Fruit fly (Drosophila melanogaster) whole organism, prepupa: ENCODE results near the gene Ugt36D1.

Experiments used
- CG32006 ChIP-seq: fragments of 200-800 bp; sonication (Bioruptor generic); optimal IDR thresholded peaks from 3 replicates; lab custom pipeline; 2017; ENCODE audit warnings: missing biosample characterization, mild to moderate bottlenecking, missing genetic modification characterization
- CG6854 ChIP-seq: fragments of 200-800 bp; sonication (Bioruptor generic); optimal IDR thresholded peaks from 2 replicates; lab custom pipeline; 2017; ENCODE audit warnings: missing biosample characterization, mild to moderate bottlenecking, missing genetic modification characterization
- CG9139 ChIP-seq: fragments of 200-800 bp; sonication (Bioruptor generic); optimal IDR thresholded peaks from 3 replicates; lab custom pipeline; 2017; ENCODE audit warnings: missing biosample characterization, mild to moderate bottlenecking, missing genetic modification characterization
- fd59A ChIP-seq: fragments of 200-800 bp; sonication (Bioruptor generic); optimal IDR thresholded peaks from 2 replicates; lab custom pipeline; 2017; ENCODE audit warnings: missing biosample characterization, mild to moderate bottlenecking, missing genetic modification characterization, missing genetic modification reagents

DNA sequence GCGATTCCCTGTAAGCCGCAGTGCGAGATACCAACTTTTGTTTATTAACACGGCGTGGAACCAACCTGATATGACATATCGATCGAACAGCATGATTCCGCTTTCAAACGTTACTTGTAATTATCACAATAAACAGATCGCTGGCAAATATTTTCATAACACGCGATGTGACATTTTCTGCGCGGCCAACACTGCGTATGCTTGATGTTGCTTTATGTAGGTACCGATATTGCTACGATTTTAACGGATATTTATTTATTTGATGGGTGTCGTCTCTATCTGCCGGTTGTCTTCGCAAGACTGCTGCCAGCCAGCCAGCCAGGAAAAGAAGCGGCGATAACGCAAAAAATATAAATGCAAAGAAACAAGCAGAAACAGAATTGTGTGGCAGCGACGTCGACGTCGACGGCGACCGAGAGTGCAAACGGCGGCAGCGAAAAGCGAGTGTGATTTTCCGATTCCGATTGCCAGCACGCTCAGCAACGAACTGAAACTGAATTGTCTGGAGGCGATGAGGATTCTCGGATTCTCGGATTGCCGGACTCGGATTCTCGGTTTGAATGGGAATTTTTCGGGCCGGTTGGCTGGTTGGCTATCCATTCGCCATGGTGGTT, 41.0 kb upstream of the Ugt36D1 start:
- no peak for TF ChIP-seq CG32006
- TF ChIP-seq CG9139 (GFP tag; lab: Kevin White, UChicago), result no peak
- TF ChIP-seq CG6854 (GFP tag; lab: Kevin White, UChicago), result no peak
- TF ChIP-seq fd59A (GFP tag; lab: Kevin White, UChicago), result no peak
